Fruit fly (Drosophila melanogaster): ENCODE measurements around the gene CG33658.

Gene CG33658

DNA sequence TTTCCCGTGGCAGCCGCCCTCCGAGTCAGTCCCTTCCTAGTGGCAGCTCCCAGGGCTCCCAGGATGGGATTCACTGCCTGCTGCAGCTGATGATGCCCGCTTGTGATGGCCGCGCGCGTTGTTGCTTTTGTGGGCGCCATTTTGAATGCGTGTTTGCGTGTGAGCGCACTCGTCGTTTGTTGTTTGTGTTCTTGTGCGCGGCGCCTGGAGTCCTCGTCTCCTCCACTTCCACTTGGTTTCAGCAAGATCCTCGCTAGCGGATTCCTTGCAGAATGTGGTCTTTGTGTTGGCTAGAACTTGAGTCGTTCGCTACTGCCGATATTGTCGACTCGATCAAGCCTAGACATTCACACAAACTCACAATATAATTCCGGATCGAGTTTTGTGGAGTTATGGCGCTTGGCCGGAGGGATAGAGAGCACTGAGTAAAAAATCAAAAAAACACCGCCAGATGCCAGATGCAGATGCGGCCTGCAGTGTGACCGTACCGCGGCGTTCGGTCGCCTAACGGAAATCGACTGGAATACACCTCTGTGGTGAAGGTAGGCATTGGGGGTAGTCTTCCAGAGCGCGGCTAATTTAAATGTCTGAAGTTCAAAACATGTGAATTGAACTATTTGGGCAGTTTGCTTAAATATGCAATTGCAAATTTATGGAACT, 29.6 kb upstream of the CG33658 start, which contains the start of gene CycB3 (continued):
- TF ChIP-seq otp (GFP tag; IDR thresholded peaks at IDR 0.05), result no peak
- TF ChIP-seq CG16863 (GFP tag; optimal IDR thresholded peaks at IDR 0.05), result no peak
- no peak for TF ChIP-seq CG6254 (GFP tag; optimal IDR thresholded peaks at IDR 0.05)
- TF ChIP-seq CG12155 (GFP tag; optimal IDR thresholded peaks at IDR 0.05), result peak; percentile 6
- no peak for TF ChIP-seq peb (GFP tag; IDR thresholded peaks at IDR 0.05)
- TF ChIP-seq Oli (tag; optimal IDR thresholded peaks at IDR 0.05), result no peak
- no peak for TF ChIP-seq Vsx1 (GFP tag; optimal IDR thresholded peaks at IDR 0.05)
- TF ChIP-seq CG1832 (GFP tag; optimal IDR thresholded peaks at IDR 0.05), result no peak
- TF ChIP-seq ewg (GFP tag; optimal IDR thresholded peaks at IDR 0.05), result peak; percentile 22
- no peak for TF ChIP-seq gem (tag; optimal IDR thresholded peaks at IDR 0.05)
- no peak for TF ChIP-seq slou (GFP tag; optimal IDR thresholded peaks at IDR 0.05)
- peak; percentile 39 for TF ChIP-seq CG6813 (GFP tag; optimal IDR thresholded peaks at IDR 0.05)
- TF ChIP-seq Hr78 (GFP tag; optimal IDR thresholded peaks at IDR 0.05), result no peak
- TF ChIP-seq ac (GFP tag; optimal IDR thresholded peaks at IDR 0.05), result peak; percentile 35
- no peak for TF ChIP-seq HLH4C (GFP tag; IDR thresholded peaks at IDR 0.05; ENCODE audit: partially characterized antibody)
- TF ChIP-seq CG33213 (GFP tag; optimal IDR thresholded peaks at IDR 0.05), result peak; percentile 63
- TF ChIP-seq gce (GFP tag; IDR thresholded peaks at IDR 0.05), result peak; percentile 39; the same call in 1 of the 3 replicates
- no peak for TF ChIP-seq CG12942 (GFP tag; optimal IDR thresholded peaks at IDR 0.05)
- peak; percentile 100 for TF ChIP-seq wek (GFP tag; optimal IDR thresholded peaks at IDR 0.05)
- TF ChIP-seq C15 (GFP tag; IDR thresholded peaks at IDR 0.05), result no peak
- no peak for TF ChIP-seq Atf-2 (GFP tag; optimal IDR thresholded peaks at IDR 0.05)
- TF ChIP-seq Blimp-1 (GFP tag; optimal IDR thresholded peaks at IDR 0.05), result no peak
- no peak for TF ChIP-seq CrebB (tag; optimal IDR thresholded peaks at IDR 0.05)
- no peak for TF ChIP-seq NK7.1 (GFP tag; optimal IDR thresholded peaks at IDR 0.05)
- TF ChIP-seq CG4404 (GFP tag; IDR thresholded peaks at IDR 0.05), result no peak
- TF ChIP-seq CG13123 (GFP tag; optimal IDR thresholded peaks at IDR 0.05), result no peak
- no peak for TF ChIP-seq CG3726 (GFP tag; IDR thresholded peaks at IDR 0.05)
- TF ChIP-seq CG15269 (tag; optimal IDR thresholded peaks at IDR 0.05), result no peak
- no peak for TF ChIP-seq sna (GFP tag; IDR thresholded peaks at IDR 0.05; ENCODE audit: partially characterized antibody)
- TF ChIP-seq Hand (GFP tag; optimal IDR thresholded peaks at IDR 0.05), result no peak
- no peak for TF ChIP-seq CG14441 (GFP tag; IDR thresholded peaks at IDR 0.05)
- TF ChIP-seq CG2875 (GFP tag; optimal IDR thresholded peaks at IDR 0.05), result no peak
- TF ChIP-seq tll (GFP tag; optimal IDR thresholded peaks at IDR 0.05), result peak in 1 of 2 experiments; percentile 33
- no peak for TF ChIP-seq shn (GFP tag; optimal IDR thresholded peaks at IDR 0.05)
- no peak for TF ChIP-seq Antp (GFP tag; optimal IDR thresholded peaks at IDR 0.05)
- no peak; the same call in none of the 2 replicates for TF ChIP-seq onecut (GFP tag; IDR thresholded peaks at IDR 0.05)
- no peak for TF ChIP-seq CG12299 (tag; optimal IDR thresholded peaks at IDR 0.05)
- no peak for TF ChIP-seq aop (GFP tag; IDR thresholded peaks at IDR 0.05)
- 0 out of 2 replicates have a peak, but pooled peaks have one; percentile 22 for TF ChIP-seq CG4360 (GFP tag; IDR thresholded peaks at IDR 0.05)
- no peak for TF ChIP-seq gcm2 (GFP tag; optimal IDR thresholded peaks at IDR 0.05)
- no peak for TF ChIP-seq Atf3 (GFP tag; optimal IDR thresholded peaks at IDR 0.05)
- TF ChIP-seq CG9817 (tag; optimal IDR thresholded peaks at IDR 0.05), result peak; percentile 28
- TF ChIP-seq CG11093 (GFP tag; IDR thresholded peaks at IDR 0.05), result no peak
- no peak for TF ChIP-seq Rx (GFP tag; IDR thresholded peaks at IDR 0.05)
- peak; percentile 27; the same call in 1 of the 3 replicates for TF ChIP-seq row (GFP tag; IDR thresholded peaks at IDR 0.05)
- no peak for TF ChIP-seq vnd (GFP tag; IDR thresholded peaks at IDR 0.05; ENCODE audit: partially characterized antibody)
- no peak for TF ChIP-seq Ptx1 (GFP tag; IDR thresholded peaks at IDR 0.05)
- peak; percentile 55 for TF ChIP-seq kni (GFP tag; optimal IDR thresholded peaks at IDR 0.05)
- peak; percentile 81 for TF ChIP-seq CG15514 (GFP tag; optimal IDR thresholded peaks at IDR 0.05)
